Fruit fly (Drosophila melanogaster) whole organism, embryonic: Measurements from ENCODE around the gene Syx5.

ENCODE experiments used
- Ada2b ChIP-seq: fragments of 200-800 bp; sonication (Bioruptor generic); IDR thresholded peaks from 2 replicates; pipeline ENCODE4 v1.3.6; 2022; ENCODE audit warnings: missing biosample characterization, missing genetic modification characterization
- Blimp-1 ChIP-seq: fragments of 200-800 bp; sonication (Bioruptor generic); optimal IDR thresholded peaks from 3 replicates; lab custom pipeline; 2018; ENCODE audit warnings: missing biosample characterization, missing genetic modification characterization, mild to moderate bottlenecking, moderate library complexity, missing genetic modification reagents
- CG10147 ChIP-seq: fragments of 200-800 bp; sonication (Bioruptor generic); optimal IDR thresholded peaks from 2 replicates; lab custom pipeline; 2019; ENCODE audit warnings: missing biosample characterization, mild to moderate bottlenecking, missing genetic modification characterization, moderate library complexity
- CG10321 ChIP-seq: fragments of 200-800 bp; sonication (Bioruptor generic); IDR thresholded peaks from 2 replicates; pipeline ENCODE4 v1.3.6; 2022; ENCODE audit warnings: missing biosample characterization, missing genetic modification characterization
- CG11247 ChIP-seq: fragments of 200-800 bp; sonication (Bioruptor generic); IDR thresholded peaks from 2 replicates; pipeline ENCODE4 v1.3.6; 2022; ENCODE audit warnings: missing biosample characterization, missing genetic modification characterization
- CG12104 ChIP-seq: fragments of 200-800 bp; sonication (Bioruptor generic); optimal IDR thresholded peaks from 3 replicates; lab custom pipeline; 2016; ENCODE audit warnings: missing biosample characterization, missing genetic modification characterization
- CG12942 ChIP-seq: fragments of 200-800 bp; sonication (Bioruptor generic); optimal IDR thresholded peaks from 3 replicates; lab custom pipeline; 2016; ENCODE audit warnings: missing biosample characterization, missing genetic modification characterization
- CG13894 ChIP-seq: fragments of 200-800 bp; sonication (Bioruptor generic); optimal IDR thresholded peaks from 3 replicates; lab custom pipeline; 2018; ENCODE audit warnings: missing biosample characterization, mild to moderate bottlenecking, missing genetic modification characterization, moderate library complexity
- CG14965 ChIP-seq: fragments of 200-800 bp; sonication (Bioruptor generic); optimal IDR thresholded peaks from 2 replicates; lab custom pipeline; 2016; ENCODE audit warnings: missing biosample characterization, missing genetic modification characterization, borderline replicate concordance
- CG1602 ChIP-seq: fragments of 200-800 bp; sonication (Bioruptor generic); optimal IDR thresholded peaks from 3 replicates; lab custom pipeline; 2016; ENCODE audit warnings: missing biosample characterization, missing genetic modification characterization
- CG17328 ChIP-seq: fragments of 200-800 bp; sonication (Bioruptor generic); IDR thresholded peaks from 2 replicates; pipeline ENCODE4 v1.3.6; 2022; ENCODE audit warnings: missing biosample characterization, missing genetic modification characterization
- CG17359 ChIP-seq: fragments of 200-800 bp; sonication (Bioruptor generic); optimal IDR thresholded peaks from 3 replicates; lab custom pipeline; 2018; ENCODE audit warnings: missing biosample characterization, mild to moderate bottlenecking, missing genetic modification characterization, moderate library complexity
- CG17802 ChIP-seq: fragments of 200-800 bp; sonication (Bioruptor generic); optimal IDR thresholded peaks from 2 replicates; lab custom pipeline; 2018; ENCODE audit warnings: missing biosample characterization, mild to moderate bottlenecking, missing genetic modification characterization, moderate library complexity
- CG31388 ChIP-seq: fragments of 200-800 bp; sonication (Bioruptor generic); optimal IDR thresholded peaks from 2 replicates; lab custom pipeline; 2016; ENCODE audit warnings: missing biosample characterization, missing genetic modification characterization
- CG3726 ChIP-seq: fragments of 200-800 bp; sonication (Bioruptor generic); IDR thresholded peaks from 3 replicates; pipeline ENCODE4, ENCODE4 v1.3.6; 2022; ENCODE audit warnings: missing biosample characterization, missing genetic modification characterization
- CG5245 ChIP-seq: fragments of 200-800 bp; sonication (Bioruptor generic); optimal IDR thresholded peaks from 3 replicates; lab custom pipeline; 2016; ENCODE audit warnings: missing biosample characterization, missing genetic modification characterization
- CG6683 ChIP-seq: fragments of 200-800 bp; sonication (Bioruptor generic); optimal IDR thresholded peaks from 2 replicates; lab custom pipeline; 2017; ENCODE audit warnings: missing biosample characterization, mild to moderate bottlenecking, missing genetic modification characterization, missing genetic modification reagents
- CG6689 ChIP-seq: fragments of 200-800 bp; sonication (Bioruptor generic); IDR thresholded peaks from 2 replicates; pipeline ENCODE4 v1.3.6; 2022; ENCODE audit warnings: missing biosample characterization, missing genetic modification characterization
- CG8944 ChIP-seq: fragments of 200-800 bp; sonication (Bioruptor generic); optimal IDR thresholded peaks from 3 replicates; lab custom pipeline; 2016; ENCODE audit warnings: missing biosample characterization, missing genetic modification characterization
- CG9437 ChIP-seq: fragments of 200-800 bp; sonication (Bioruptor generic); optimal IDR thresholded peaks from 2 replicates; lab custom pipeline; 2018; ENCODE audit warnings: missing biosample characterization, mild to moderate bottlenecking, missing genetic modification characterization
- CTCF ChIP-seq: fragments of 200-800 bp; sonication (Bioruptor generic); optimal IDR thresholded peaks from 2 replicates; lab custom pipeline; 2017; ENCODE audit warnings: missing biosample characterization, mild to moderate bottlenecking, missing genetic modification characterization, moderate library complexity
- Ets65A ChIP-seq: fragments of 200-800 bp; sonication (Bioruptor generic); peaks from one replicate; lab custom pipeline; 2016; ENCODE audit warnings: missing biosample characterization, missing genetic modification characterization
- Fer2 ChIP-seq: fragments of 200-800 bp; sonication (Bioruptor generic); optimal IDR thresholded peaks from 2 replicates; lab custom pipeline; 2018; ENCODE audit warnings: missing biosample characterization, mild to moderate bottlenecking, missing genetic modification characterization, moderate library complexity
- H2.0 ChIP-seq: fragments of 200-800 bp; sonication (Bioruptor generic); IDR thresholded peaks from 2 replicates; pipeline ENCODE4 v1.3.6; 2022; ENCODE audit warnings: missing biosample characterization, missing genetic modification characterization
- HLH4C ChIP-seq: fragments of 200-800 bp; sonication (Bioruptor generic); IDR thresholded peaks from 3 replicates; pipeline ENCODE4 v1.3.6; 2022; ENCODE audit warnings: missing biosample characterization, missing genetic modification characterization; ENCODE audit not compliant: partially characterized antibody
- HmgD ChIP-seq: fragments of 200-800 bp; sonication (Bioruptor generic); optimal IDR thresholded peaks from 3 replicates; lab custom pipeline; 2016; ENCODE audit warnings: missing biosample characterization, missing genetic modification characterization
- Hr39 ChIP-seq: fragments of >200 bp; optimal IDR thresholded peaks from 2 replicates; lab custom pipeline; 2017
- MESR4 ChIP-seq: fragments of 200-800 bp; sonication (Bioruptor generic); optimal IDR thresholded peaks from 2 replicates; lab custom pipeline; 2018; ENCODE audit warnings: missing biosample characterization, mild to moderate bottlenecking, missing genetic modification characterization, moderate library complexity
- Rfx ChIP-seq: fragments of 200-800 bp; sonication (Bioruptor generic); IDR thresholded peaks from 2 replicates; pipeline ENCODE4 v1.3.6; 2022; ENCODE audit warnings: missing biosample characterization, missing genetic modification characterization
- Rx ChIP-seq: fragments of 200-800 bp; sonication (Bioruptor generic); IDR thresholded peaks from 2 replicates; pipeline ENCODE4 v1.3.6; 2022; ENCODE audit warnings: missing biosample characterization, missing genetic modification characterization
- Usf ChIP-seq: fragments of 200-800 bp; sonication (Bioruptor generic); optimal IDR thresholded peaks from 2 replicates; lab custom pipeline; 2017; ENCODE audit warnings: missing genotype, missing biosample characterization, missing genetic modification characterization
- Vsx1 ChIP-seq: fragments of 200-800 bp; sonication (Bioruptor generic); optimal IDR thresholded peaks from 2 replicates; lab custom pipeline; 2017; ENCODE audit warnings: missing biosample characterization, mild to moderate bottlenecking, missing genetic modification characterization, missing genetic modification reagents
- Xrp1 ChIP-seq: fragments of 200-800 bp; sonication (Bioruptor generic); IDR thresholded peaks from 2 replicates; pipeline ENCODE4 v1.3.6; 2022; ENCODE audit warnings: missing biosample characterization, missing genetic modification characterization
- YL-1 ChIP-seq: fragments of 200-800 bp; sonication (Bioruptor generic); optimal IDR thresholded peaks from 3 replicates; lab custom pipeline; 2017; ENCODE audit warnings: missing biosample characterization, mild to moderate bottlenecking, missing genetic modification characterization
- ato ChIP-seq: fragments of 200-800 bp; sonication (Bioruptor generic); IDR thresholded peaks from 2 replicates; pipeline ENCODE4 v1.3.6; 2022; ENCODE audit warnings: missing biosample characterization, missing genetic modification characterization; ENCODE audit not compliant: partially characterized antibody
- bsh ChIP-seq, 2 experiments: fragments of 200-800 bp; sonication (Bioruptor generic); optimal IDR thresholded peaks; 2 replicates each; lab custom pipeline; 2017 to 2018; ENCODE audit warnings: mild to moderate bottlenecking in 2 of 2, missing biosample characterization in 2 of 2, missing genetic modification characterization in 2 of 2, moderate library complexity in 1 of 2
- croc ChIP-seq: fragments of 200-800 bp; sonication (Bioruptor generic); conservative IDR thresholded peaks from 3 replicates; pipeline ENCODE4 v1.3.6; 2022; ENCODE audit warnings: missing biosample characterization, missing genetic modification characterization
- eve ChIP-seq, 2 experiments: fragments of >200 bp; optimal IDR thresholded peaks; 2 replicates each; lab custom pipeline; 2017; ENCODE audit warnings: missing biosample characterization in 2 of 2, missing genetic modification characterization in 2 of 2
- exex ChIP-seq: fragments of 200-800 bp; sonication (Bioruptor generic); optimal IDR thresholded peaks from 4 replicates; lab custom pipeline; 2018; ENCODE audit warnings: missing biosample characterization, mild to moderate bottlenecking, missing genetic modification characterization, moderate library complexity
- fd96Cb ChIP-seq: fragments of 200-800 bp; sonication (Bioruptor generic); optimal IDR thresholded peaks from 2 replicates; lab custom pipeline; 2018; ENCODE audit warnings: missing biosample characterization, mild to moderate bottlenecking, missing genetic modification characterization, moderate library complexity
- hkb ChIP-seq, 2 experiments: fragments of 200-800 bp in 1 of 2; fragments of >200 bp in 1 of 2; sonication (Bioruptor generic) in 1 of 2; IDR thresholded peaks in 1 of 2; optimal IDR thresholded peaks in 1 of 2; 2 replicates each; pipeline versions ENCODE4 v1.3.6 to Lab custom; 2017 to 2022; ENCODE audit warnings: missing biosample characterization in 1 of 2, missing genetic modification characterization in 1 of 2
- hth ChIP-seq: fragments of >200 bp; optimal IDR thresholded peaks from 2 replicates; lab custom pipeline; 2017; ENCODE audit warnings: inconsistent platforms
- klu ChIP-seq: fragments of 200-800 bp; sonication (Bioruptor generic); IDR thresholded peaks from 2 replicates; pipeline ENCODE4 v1.3.6; 2022; ENCODE audit warnings: missing biosample characterization, missing genetic modification characterization
- oc ChIP-seq: fragments of 200-800 bp; sonication (Bioruptor generic); optimal IDR thresholded peaks from 2 replicates; lab custom pipeline; 2018; ENCODE audit warnings: missing biosample characterization, mild to moderate bottlenecking, missing genetic modification characterization, moderate library complexity
- onecut ChIP-seq: fragments of 200-800 bp; sonication (Bioruptor generic); IDR thresholded peaks from 2 replicates; pipeline ENCODE4 v1.3.6; 2022; ENCODE audit warnings: missing biosample characterization, missing genetic modification characterization
- sd ChIP-seq: fragments of 200-800 bp; sonication (Bioruptor generic); optimal IDR thresholded peaks from 3 replicates; lab custom pipeline; 2018; ENCODE audit warnings: missing biosample characterization, mild to moderate bottlenecking, missing genetic modification characterization, moderate library complexity
- seq ChIP-seq: fragments of 200-800 bp; sonication (Bioruptor generic); IDR thresholded peaks from 2 replicates; pipeline ENCODE4 v1.3.6; 2022; ENCODE audit warnings: missing biosample characterization, missing genetic modification characterization
- tll ChIP-seq, 2 experiments: fragments of 200-800 bp in 1 of 2; fragments of >200 bp in 1 of 2; sonication (Bioruptor generic) in 1 of 2; optimal IDR thresholded peaks; 2 replicates each; lab custom pipeline; 2017 to 2019; ENCODE audit warnings: missing biosample characterization in 2 of 2, missing genetic modification characterization in 2 of 2, mild to moderate bottlenecking in 1 of 2, moderate library complexity in 1 of 2
- tna ChIP-seq: fragments of 200-800 bp; sonication (Bioruptor generic); IDR thresholded peaks from 2 replicates; pipeline ENCODE4 v1.3.6; 2022; ENCODE audit warnings: missing biosample characterization, missing genetic modification characterization; ENCODE audit not compliant: partially characterized antibody

The Syx5 gene

dm6 chr2L:16317777-16318610 lies 10.8 kb downstream of the Syx5 start (continued):
- peak; percentile 56; the same call in 1 of the 2 replicates for TF ChIP-seq seq
- TF ChIP-seq MESR4 = no peak
- no peak for TF ChIP-seq oc (tag; lab: Kevin White, UChicago)
- peak; percentile 4 for TF ChIP-seq CG13894 (tag; lab: Kevin White, UChicago)
- peak in 1 of 2 experiments; percentile 52 for TF ChIP-seq bsh (GFP tag; optimal IDR thresholded peaks at IDR 0.05; lab: Kevin White, UChicago)
- TF ChIP-seq CG8944 (GFP tag; lab: Kevin White, UChicago) = no peak
- 0 out of 2 replicates have a peak, but pooled peaks have one; percentile 12 for TF ChIP-seq CG6689 (GFP tag; lab: Robert Waterston, UW)
- no peak for TF ChIP-seq HLH4C
- peak; percentile 44 for TF ChIP-seq YL-1
- peak; percentile 52 for TF ChIP-seq CG17359 (tag; lab: Kevin White, UChicago)
- TF ChIP-seq klu (GFP tag; lab: Robert Waterston, UW) = no peak
- TF ChIP-seq Ada2b (GFP tag; lab: Robert Waterston, UW) = 0 out of 2 replicates have a peak, but pooled peaks have one; percentile 21
- peak; percentile 22 for TF ChIP-seq CG12942 (GFP tag; lab: Kevin White, UChicago)
- no peak for TF ChIP-seq CG9437 (GFP tag; lab: Kevin White, UChicago)
- no peak for TF ChIP-seq CG5245 (GFP tag; lab: Kevin White, UChicago)
- TF ChIP-seq HmgD (GFP tag; lab: Kevin White, UChicago) = no peak
- TF ChIP-seq croc (GFP tag; lab: Robert Waterston, UW) = no peak
- no peak for TF ChIP-seq ato (GFP tag; lab: Robert Waterston, UW)
- TF ChIP-seq Xrp1 (GFP tag; lab: Robert Waterston, UW) = peak; percentile 35; the same call in 1 of the 2 replicates
- no peak for TF ChIP-seq H2.0 (GFP tag; lab: Robert Waterston, UW)
- TF ChIP-seq hkb (optimal IDR thresholded peaks at IDR 0.05; lab: Kevin White, UChicago) = no peak
- peak; percentile 57 for TF ChIP-seq hkb (GFP tag; IDR thresholded peaks at IDR 0.05; lab: Robert Waterston, UW)
- no peak for TF ChIP-seq fd96Cb (tag; lab: Kevin White, UChicago)
- TF ChIP-seq CTCF (GFP tag; lab: Kevin White, UChicago) = no peak
- TF ChIP-seq Blimp-1 (GFP tag; lab: Kevin White, UChicago) = no peak
- no peak for TF ChIP-seq CG31388 (GFP tag; lab: Kevin White, UChicago)
- peak; percentile 17 for TF ChIP-seq CG12104
- TF ChIP-seq Rfx = peak; percentile 55; the same call in 1 of the 2 replicates
- no peak for TF ChIP-seq Hr39 (lab: Kevin White, UChicago)
- no peak for TF ChIP-seq Rx (GFP tag; lab: Robert Waterston, UW)
- TF ChIP-seq tna (GFP tag; lab: Robert Waterston, UW) = no peak
- peak; percentile 12 for TF ChIP-seq Fer2 (tag; lab: Kevin White, UChicago)
- TF ChIP-seq Ets65A (GFP tag; lab: Kevin White, UChicago) = no peak
- no peak for TF ChIP-seq CG3726 (GFP tag; lab: Robert Waterston, UW)
- peak; percentile 41 for TF ChIP-seq CG10147 (GFP tag; lab: Kevin White, UChicago)
- TF ChIP-seq exex (tag; lab: Kevin White, UChicago) = no peak
- TF ChIP-seq CG17802 (tag; lab: Kevin White, UChicago) = no peak
- TF ChIP-seq CG17328 (GFP tag; lab: Robert Waterston, UW) = no peak
- no peak for TF ChIP-seq CG6683 (GFP tag; lab: Kevin White, UChicago)
- peak in 1 of 2 experiments; percentile 34 for TF ChIP-seq eve (GFP tag; optimal IDR thresholded peaks at IDR 0.05; lab: Kevin White, UChicago)
- peak; percentile 47 for TF ChIP-seq onecut (GFP tag; lab: Robert Waterston, UW)
- TF ChIP-seq hth (lab: Kevin White, UChicago) = no peak
- TF ChIP-seq Usf (GFP tag; lab: Kevin White, UChicago) = no peak
- TF ChIP-seq CG1602 (GFP tag; lab: Kevin White, UChicago) = no peak
- TF ChIP-seq Vsx1 (GFP tag; lab: Kevin White, UChicago) = peak; percentile 77
- TF ChIP-seq tll (GFP tag; optimal IDR thresholded peaks at IDR 0.05; lab: Kevin White, UChicago) = no peak
- TF ChIP-seq CG10321 (GFP tag; lab: Robert Waterston, UW) = no peak
- TF ChIP-seq sd (tag; lab: Kevin White, UChicago) = no peak
- peak; percentile 51 for TF ChIP-seq CG11247 (GFP tag; lab: Robert Waterston, UW)
- TF ChIP-seq CG14965 (GFP tag; lab: Kevin White, UChicago) = no peak
